Worm (Caenorhabditis elegans) whole organism, young adult: ENCODE data around the gene clec-134.

ENCODE experiments used
- B0019.2 ChIP-seq: fragments of 200-800 bp; sonication (Bioruptor generic); conservative IDR thresholded peaks from 2 replicates; pipeline ENCODE4 v1.3.6; 2022; ENCODE audit warnings: missing genetic modification reagents, missing genetic modification characterization, missing compliant biosample characterization
- B0261.1 ChIP-seq: sonication (generic microtip); optimal IDR thresholded peaks from 2 replicates; lab custom pipeline; 2016; ENCODE audit warnings: mild to moderate bottlenecking, missing genetic modification characterization, moderate library complexity, missing compliant biosample characterization
- B0336.3 ChIP-seq: fragments of 200-800 bp; sonication (Bioruptor generic); IDR thresholded peaks from 2 replicates; pipeline ENCODE4 v1.3.6; 2022; ENCODE audit warnings: missing genetic modification characterization, missing compliant biosample characterization
- D2030.7 ChIP-seq: fragments of 200-800 bp; sonication (Bioruptor generic); IDR thresholded peaks from 2 replicates; pipeline ENCODE4 v1.3.6; 2022; ENCODE audit warnings: missing genetic modification reagents, missing genetic modification characterization, missing compliant biosample characterization
- F23B12.7 ChIP-seq: sonication (generic microtip); optimal IDR thresholded peaks from 2 replicates; lab custom pipeline; 2017; ENCODE audit warnings: missing genetic modification characterization, mild to moderate bottlenecking, missing compliant biosample characterization, antibody characterized with exemption, moderate library complexity; ENCODE audit not compliant: insufficient read depth
- F33H1.4 ChIP-seq: fragments of 200-800 bp; sonication (Bioruptor generic); IDR thresholded peaks from 2 replicates; pipeline ENCODE4 v1.3.6; 2022; ENCODE audit warnings: missing genetic modification reagents, missing genetic modification characterization, missing compliant biosample characterization
- F39B2.1 ChIP-seq: fragments of 200-800 bp; sonication (Bioruptor generic); IDR thresholded peaks from 2 replicates; pipeline ENCODE4 v1.3.6; 2022; ENCODE audit warnings: missing genetic modification reagents, missing genetic modification characterization, missing compliant biosample characterization
- K12H6.12 ChIP-seq: fragments of 200-800 bp; sonication (Bioruptor generic); optimal IDR thresholded peaks from 2 replicates; lab custom pipeline; 2018; ENCODE audit warnings: mild to moderate bottlenecking, missing genetic modification characterization, missing compliant biosample characterization
- T07F8.4 ChIP-seq: sonication (generic microtip); optimal IDR thresholded peaks from 2 replicates; lab custom pipeline; 2016; ENCODE audit warnings: mild to moderate bottlenecking, missing genetic modification characterization, moderate library complexity, missing compliant biosample characterization
- T26A5.8 ChIP-seq: sonication (generic microtip); optimal IDR thresholded peaks from 2 replicates; lab custom pipeline; 2016; ENCODE audit warnings: missing genetic modification characterization, missing compliant biosample characterization
- Y95B8A.8 ChIP-seq: fragments of 200-800 bp; sonication (Bioruptor generic); IDR thresholded peaks from 2 replicates; pipeline ENCODE4 v1.3.6; 2022; ENCODE audit warnings: missing genetic modification reagents, missing genetic modification characterization, missing compliant biosample characterization
- ZK185.1 ChIP-seq: sonication (generic microtip); optimal IDR thresholded peaks from 2 replicates; lab custom pipeline; 2016; ENCODE audit warnings: mild to moderate bottlenecking, missing genetic modification characterization, missing compliant biosample characterization; ENCODE audit not compliant: poor library complexity, severe bottlenecking
- aptf-2 ChIP-seq: fragments of 200-800 bp; sonication (Bioruptor generic); conservative IDR thresholded peaks from 2 replicates; pipeline ENCODE4 v1.3.6; 2022; ENCODE audit warnings: missing genetic modification reagents, missing genetic modification characterization, missing compliant biosample characterization
- attf-5 ChIP-seq: fragments of 200-800 bp; sonication (Bioruptor generic); optimal IDR thresholded peaks from 2 replicates; lab custom pipeline; 2018; ENCODE audit warnings: mild to moderate bottlenecking, missing genetic modification characterization, missing compliant biosample characterization
- bed-1 ChIP-seq: fragments of 200-800 bp; sonication (Bioruptor generic); IDR thresholded peaks from 2 replicates; pipeline ENCODE4 v1.3.6; 2022; ENCODE audit warnings: missing genetic modification reagents, missing genetic modification characterization, missing compliant biosample characterization
- cebp-1 ChIP-seq, 2 experiments: fragments of 200-800 bp in 1 of 2; sonication (Bioruptor generic) in 1 of 2; sonication (generic microtip) in 1 of 2; IDR thresholded peaks in 1 of 2; optimal IDR thresholded peaks in 1 of 2; 2 replicates each; pipeline versions ENCODE4 v1.3.6 to Lab custom; 2017 to 2022; ENCODE audit warnings: missing compliant biosample characterization in 2 of 2, missing genetic modification characterization in 2 of 2, mild to moderate bottlenecking in 1 of 2, missing genetic modification reagents in 1 of 2, moderate library complexity in 1 of 2
- cebp-2 ChIP-seq: fragments of 200-800 bp; sonication (Bioruptor generic); IDR thresholded peaks from 2 replicates; pipeline ENCODE4 v1.3.6; 2022; ENCODE audit warnings: missing genetic modification characterization, missing compliant biosample characterization
- dpff-1 ChIP-seq: sonication (generic microtip); optimal IDR thresholded peaks from 2 replicates; lab custom pipeline; 2017; ENCODE audit warnings: mild to moderate bottlenecking, missing genetic modification characterization, missing compliant biosample characterization
- dpl-1 ChIP-seq: fragments of 150-350 bp; optimal IDR thresholded peaks from 2 replicates; lab custom pipeline; 2014; ENCODE audit warnings: missing biosample characterization, missing genetic modification reagents, missing genetic modification characterization
- egl-18 ChIP-seq: fragments of 200-800 bp; sonication (Bioruptor generic); IDR thresholded peaks from 2 replicates; pipeline ENCODE4 v1.3.6; 2022; ENCODE audit warnings: missing genetic modification reagents, missing genetic modification characterization, missing compliant biosample characterization
- ekl-4 ChIP-seq: fragments of 200-800 bp; sonication (Bioruptor generic); IDR thresholded peaks from 2 replicates; pipeline ENCODE4 v1.3.6; 2022; ENCODE audit warnings: missing genetic modification reagents, missing genetic modification characterization, missing compliant biosample characterization
- fkh-3 ChIP-seq: sonication (generic microtip); optimal IDR thresholded peaks from 2 replicates; lab custom pipeline; 2016; ENCODE audit warnings: mild to moderate bottlenecking, missing genetic modification characterization, missing compliant biosample characterization
- him-1 ChIP-seq: sonication (generic microtip); optimal IDR thresholded peaks from 2 replicates; lab custom pipeline; 2016; ENCODE audit warnings: missing genotype, missing genetic modification reagents, missing genetic modification characterization, missing compliant biosample characterization
- hmg-1.2 ChIP-seq: fragments of 200-800 bp; sonication (Bioruptor generic); IDR thresholded peaks from 2 replicates; pipeline ENCODE4 v1.3.6; 2022; ENCODE audit warnings: missing genetic modification reagents, missing genetic modification characterization, missing compliant biosample characterization
- hrde-1 ChIP-seq: sonication (generic microtip); optimal IDR thresholded peaks from 2 replicates; lab custom pipeline; 2016; ENCODE audit warnings: missing genetic modification characterization, mild to moderate bottlenecking, missing compliant biosample characterization, moderate library complexity, missing genotype, missing genetic modification reagents, borderline replicate concordance
- lin-54 ChIP-seq: fragments of 200-800 bp; sonication (Bioruptor generic); optimal IDR thresholded peaks from 2 replicates; lab custom pipeline; 2018; ENCODE audit warnings: mild to moderate bottlenecking, missing genetic modification characterization, missing compliant biosample characterization
- madf-10 ChIP-seq: sonication (generic microtip); optimal IDR thresholded peaks from 2 replicates; lab custom pipeline; 2016; ENCODE audit warnings: mild to moderate bottlenecking, missing genetic modification characterization, missing compliant biosample characterization
- mcd-1 ChIP-seq: fragments of 200-800 bp; sonication (Bioruptor generic); IDR thresholded peaks from 2 replicates; pipeline ENCODE4 v1.3.6; 2022; ENCODE audit warnings: missing genetic modification reagents, missing genetic modification characterization, missing compliant biosample characterization
- mel-28 ChIP-seq: sonication (generic microtip); optimal IDR thresholded peaks from 2 replicates; lab custom pipeline; 2016; ENCODE audit warnings: borderline replicate concordance, mild to moderate bottlenecking, missing genetic modification characterization, missing compliant biosample characterization
- mxl-1 ChIP-seq: sonication (generic microtip); optimal IDR thresholded peaks from 2 replicates; lab custom pipeline; 2016; ENCODE audit warnings: missing genetic modification characterization, missing compliant biosample characterization
- nfya-1 ChIP-seq: sonication (generic microtip); optimal IDR thresholded peaks from 2 replicates; lab custom pipeline; 2017; ENCODE audit warnings: antibody characterized with exemption, missing compliant biosample characterization, missing genetic modification characterization, borderline replicate concordance; ENCODE audit not compliant: insufficient read depth
- nfyb-1 ChIP-seq: fragments of 200-800 bp; sonication (Bioruptor generic); IDR thresholded peaks from 2 replicates; pipeline ENCODE4 v1.3.6; 2022; ENCODE audit warnings: missing genetic modification reagents, missing genetic modification characterization, missing compliant biosample characterization
- sdz-38 ChIP-seq: sonication (generic microtip); optimal IDR thresholded peaks from 2 replicates; lab custom pipeline; 2016; ENCODE audit warnings: missing genotype, missing genetic modification characterization, missing compliant biosample characterization
- snpc-1.1 ChIP-seq: sonication (generic microtip); optimal IDR thresholded peaks from 2 replicates; lab custom pipeline; 2017; ENCODE audit warnings: missing genetic modification characterization, mild to moderate bottlenecking, missing compliant biosample characterization, antibody characterized with exemption, moderate library complexity, missing genotype, missing genetic modification reagents; ENCODE audit not compliant: insufficient read depth
- snpc-1.3 ChIP-seq: sonication (generic microtip); optimal IDR thresholded peaks from 2 replicates; lab custom pipeline; 2017; ENCODE audit warnings: missing genetic modification characterization, mild to moderate bottlenecking, missing compliant biosample characterization, antibody characterized with exemption, moderate library complexity, missing genotype, missing genetic modification reagents; ENCODE audit not compliant: insufficient read depth
- sptf-2 ChIP-seq: fragments of 200-800 bp; sonication (Bioruptor generic); optimal IDR thresholded peaks from 2 replicates; lab custom pipeline; 2018; ENCODE audit warnings: mild to moderate bottlenecking, missing genetic modification characterization, missing compliant biosample characterization
- tbx-9 ChIP-seq: sonication (generic microtip); optimal IDR thresholded peaks from 2 replicates; lab custom pipeline; 2016; ENCODE audit warnings: borderline replicate concordance, missing genetic modification characterization, inconsistent platforms, missing compliant biosample characterization
- ztf-3 ChIP-seq: fragments of 200-800 bp; sonication (Bioruptor generic); optimal IDR thresholded peaks from 2 replicates; lab custom pipeline; 2018; ENCODE audit warnings: mild to moderate bottlenecking, missing genetic modification characterization, missing compliant biosample characterization

The clec-134 gene

ce11 chrII:3576742-3577141 is 3.1 kb upstream of the clec-134 start, which contains the start of gene clec-132:
clec-132 (plus strand) TSS chrII:3577042.
- TF ChIP-seq T26A5.8 (tag; lab: Kevin White, UChicago) (no peak), sdz-38 (no peak), dpff-1 (tag; lab: Kevin White, UChicago) (no peak), ZK185.1 (no peak), lin-54 (GFP tag; lab: Kevin White, UChicago) (no peak), snpc-1.1 (tag; lab: Kevin White, UChicago) (no peak), K12H6.12 (no peak), cebp-1 (GFP tag; IDR thresholded peaks at IDR 0.05; lab: Robert Waterston, UW) (no peak), cebp-1 (tag; optimal IDR thresholded peaks at IDR 0.05; lab: Kevin White, UChicago) (no peak), D2030.7 (GFP tag; lab: Robert Waterston, UW) (no peak), snpc-1.3 (tag; lab: Kevin White, UChicago) (no peak), mxl-1 (no peak), nfyb-1 (GFP tag; lab: Robert Waterston, UW) (no peak), madf-10 (no peak), ekl-4 (GFP tag; lab: Robert Waterston, UW) (no peak), B0336.3 (GFP tag; lab: Robert Waterston, UW) (no peak), aptf-2 (GFP tag; lab: Robert Waterston, UW) (no peak), F23B12.7 (tag; lab: Kevin White, UChicago) (no peak), fkh-3 (tag; lab: Kevin White, UChicago) (no peak), F39B2.1 (GFP tag; lab: Robert Waterston, UW) (no peak), attf-5 (GFP tag; lab: Kevin White, UChicago) (no peak)

- no peak for TF ChIP-seq ztf-3 (GFP tag; lab: Kevin White, UChicago)
- no peak for TF ChIP-seq egl-18
- TF ChIP-seq aptf-2 (GFP tag; lab: Robert Waterston, UW): no peak
- TF ChIP-seq dpl-1 (GFP tag; lab: Kevin White, UChicago): no peak
- no peak for TF ChIP-seq mel-28
- TF ChIP-seq lin-54 (GFP tag; lab: Kevin White, UChicago): no peak
- TF ChIP-seq cebp-2 (GFP tag; lab: Robert Waterston, UW): no peak
- no peak for TF ChIP-seq nfya-1 (tag; lab: Kevin White, UChicago)
- no peak for TF ChIP-seq sptf-2 (GFP tag; lab: Kevin White, UChicago)
- TF ChIP-seq T07F8.4 (tag; lab: Kevin White, UChicago): no peak
- no peak for TF ChIP-seq F33H1.4 (GFP tag; lab: Robert Waterston, UW)
- no peak for TF ChIP-seq B0019.2 (GFP tag; lab: Robert Waterston, UW)
- no peak for TF ChIP-seq hrde-1 (tag; lab: Kevin White, UChicago)
- no peak for TF ChIP-seq Y95B8A.8 (GFP tag; lab: Robert Waterston, UW)
- TF ChIP-seq B0261.1 (tag; lab: Kevin White, UChicago): no peak
- no peak for TF ChIP-seq him-1 (tag; lab: Kevin White, UChicago)
- no peak for TF ChIP-seq mcd-1 (GFP tag; lab: Robert Waterston, UW)
- no peak for TF ChIP-seq bed-1 (GFP tag; lab: Robert Waterston, UW)
- TF ChIP-seq tbx-9 (tag; lab: Kevin White, UChicago): no peak
- TF ChIP-seq hmg-1.2 (GFP tag; lab: Robert Waterston, UW): no peak
These were observed 1.7 kb upstream of the clec-134 start, which contains the start of gene clec-133 for ce11 chrII:3578121-3578520. clec-133 (plus strand) TSS chrII:3578421.
